Worm (Caenorhabditis elegans): ENCODE data around the gene pho-4.

Gene pho-4

ce11 chrII:5218349-5218748, 19.9 kb downstream of the pho-4 start:
- TF ChIP-seq efl-1 (optimal IDR thresholded peaks at IDR 0.05) = no peak
- TF ChIP-seq efl-1 (GFP tag; optimal IDR thresholded peaks at IDR 0.05 in 1 of 2) = peak in 1 of 2 experiments; percentile 58
- no peak for TF ChIP-seq lsy-2 (tag; optimal IDR thresholded peaks at IDR 0.05)

- TF ChIP-seq rnt-1 (tag; optimal IDR thresholded peaks at IDR 0.05) = no peak
- TF ChIP-seq unc-130 (tag; optimal IDR thresholded peaks at IDR 0.05) = no peak
- no peak for TF ChIP-seq nhr-12 (tag; optimal IDR thresholded peaks at IDR 0.05)
- TF ChIP-seq tbx-2 (tag; optimal IDR thresholded peaks at IDR 0.05) = no peak
- no peak for TF ChIP-seq nhr-85 (tag)
- no peak for TF ChIP-seq lin-13 (GFP tag; optimal IDR thresholded peaks at IDR 0.05)
- TF ChIP-seq F16B12.6 (tag; optimal IDR thresholded peaks at IDR 0.05) = no peak
- no peak for TF ChIP-seq ceh-63 (GFP tag; optimal IDR thresholded peaks at IDR 0.05)
- no peak for TF ChIP-seq nhr-11 (tag; optimal IDR thresholded peaks at IDR 0.05)
- no peak for TF ChIP-seq ceh-90 (tag; optimal IDR thresholded peaks at IDR 0.05)
- TF ChIP-seq zip-4 (GFP tag; optimal IDR thresholded peaks at IDR 0.05) = no peak
- TF ChIP-seq unc-62 (GFP tag; optimal IDR thresholded peaks at IDR 0.05) = no peak
- TF ChIP-seq swsn-7 (tag; optimal IDR thresholded peaks at IDR 0.05) = no peak
Observed at ce11 chrII:5212675-5213074, 25.6 kb downstream of the pho-4 start, which contains the start of gene C34F11.1. TSS of gene C34F11.1 (plus strand) at chrII:5212975.

DNA sequence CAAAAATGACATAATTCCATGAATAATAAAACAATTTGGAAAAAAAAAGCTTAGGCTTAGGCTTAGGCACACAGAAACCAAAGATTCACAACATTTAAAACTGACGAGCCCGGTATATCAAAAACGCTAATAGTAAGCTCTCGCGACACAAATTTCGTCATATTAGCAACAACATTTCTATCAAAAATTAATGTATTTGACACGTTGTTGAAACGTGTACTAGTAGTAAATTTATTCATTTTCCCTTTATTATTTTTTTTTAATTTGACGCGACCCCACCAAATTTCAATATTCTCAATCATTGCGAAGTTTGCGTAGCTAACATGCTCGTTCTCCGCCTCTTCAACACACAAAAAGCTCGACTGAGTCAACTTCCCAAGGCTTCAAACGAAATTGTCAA, 26.3 kb downstream of the pho-4 start, which contains the start of gene C34F11.2:
TSS of gene C34F11.2 (plus strand) at position 301 of the 400 bp plus-strand sequence.
- no peak for TF ChIP-seq pag-3 (tag; optimal IDR thresholded peaks at IDR 0.05; ENCODE audit: borderline replicate concordance, insufficient read depth)
- no peak for TF ChIP-seq lin-13 (GFP tag; optimal IDR thresholded peaks at IDR 0.05)
- no peak for TF ChIP-seq fos-1 (tag; optimal IDR thresholded peaks at IDR 0.05)
- TF ChIP-seq sptf-1 (tag; optimal IDR thresholded peaks at IDR 0.05) = no peak
- TF ChIP-seq xbp-1 (tag; optimal IDR thresholded peaks at IDR 0.05) = no peak
- TF ChIP-seq ets-5 (GFP tag; IDR thresholded peaks at IDR 0.05) = no peak
- TF ChIP-seq nhr-19 (GFP tag; conservative IDR thresholded peaks at IDR 0.05) = no peak
- TF ChIP-seq zag-1 (tag; optimal IDR thresholded peaks at IDR 0.05) = no peak
- no peak for TF ChIP-seq alr-1 (tag; optimal IDR thresholded peaks at IDR 0.05; ENCODE audit: borderline replicate concordance)
- TF ChIP-seq nhr-12 (tag; optimal IDR thresholded peaks at IDR 0.05) = no peak
- no peak for TF ChIP-seq elt-3 (tag; optimal IDR thresholded peaks at IDR 0.05)

ce11 chrII:5210830-5211229, 27.4 kb downstream of the pho-4 start, which contains the start of gene C34F11.8:
TSS of gene C34F11.8 (minus strand) at chrII:5210964.
- TF ChIP-seq dpl-1 (GFP tag; optimal IDR thresholded peaks at IDR 0.05) (no peak), blmp-1 (tag; optimal IDR thresholded peaks at IDR 0.05) (peak; percentile 10), lsy-2 (tag; optimal IDR thresholded peaks at IDR 0.05) (peak in 1 of 2 experiments; percentile 14), snu-23 (GFP tag; optimal IDR thresholded peaks at IDR 0.05) (peak; percentile 27), mef-2 (tag; optimal IDR thresholded peaks at IDR 0.05) (no peak), lin-14 (GFP tag; optimal IDR thresholded peaks at IDR 0.05) (peak; percentile 50), C16A3.4 (tag; optimal IDR thresholded peaks at IDR 0.05) (peak; percentile 15), grh-1 (GFP tag; IDR thresholded peaks at IDR 0.05) (peak; percentile 38; the same call in 1 of the 2 replicates), mep-1 (tag; optimal IDR thresholded peaks at IDR 0.05) (peak; percentile 11), nhr-20 (tag; optimal IDR thresholded peaks at IDR 0.05) (peak; percentile 56), nhr-28 (tag; optimal IDR thresholded peaks at IDR 0.05) (no peak), nhr-85 (tag) (peak; percentile 90), nhr-76 (tag; optimal IDR thresholded peaks at IDR 0.05) (no peak), nhr-71 (tag; optimal IDR thresholded peaks at IDR 0.05) (peak; percentile 58), unc-30 (tag; optimal IDR thresholded peaks at IDR 0.05) (no peak), elt-3 (tag; optimal IDR thresholded peaks at IDR 0.05) (peak in 2 of 6 experiments; percentile 38 to 78)
